Fruit fly (Drosophila melanogaster) whole organism, embryonic: ENCODE data around the gene Gr64b.

ENCODE experiments used
- CG9215 ChIP-seq: fragments of 200-800 bp; sonication (Bioruptor generic); IDR thresholded peaks from 2 replicates; pipeline ENCODE4 v1.3.6; 2022; ENCODE audit warnings: missing biosample characterization, missing genetic modification characterization
- HmgZ ChIP-seq: fragments of 200-800 bp; sonication (Bioruptor generic); optimal IDR thresholded peaks from 2 replicates; lab custom pipeline; 2018; ENCODE audit warnings: missing biosample characterization, mild to moderate bottlenecking, missing genetic modification characterization
- fd96Cb ChIP-seq: fragments of 200-800 bp; sonication (Bioruptor generic); optimal IDR thresholded peaks from 2 replicates; lab custom pipeline; 2018; ENCODE audit warnings: missing biosample characterization, mild to moderate bottlenecking, missing genetic modification characterization, moderate library complexity
- ind ChIP-seq: fragments of 200-800 bp; sonication (Bioruptor generic); optimal IDR thresholded peaks from 3 replicates; lab custom pipeline; 2016; ENCODE audit warnings: missing biosample characterization, missing genetic modification characterization
- luna ChIP-seq: fragments of 200-800 bp; sonication (Bioruptor generic); optimal IDR thresholded peaks from 2 replicates; lab custom pipeline; 2016; ENCODE audit warnings: missing biosample characterization, missing genetic modification characterization

DNA sequence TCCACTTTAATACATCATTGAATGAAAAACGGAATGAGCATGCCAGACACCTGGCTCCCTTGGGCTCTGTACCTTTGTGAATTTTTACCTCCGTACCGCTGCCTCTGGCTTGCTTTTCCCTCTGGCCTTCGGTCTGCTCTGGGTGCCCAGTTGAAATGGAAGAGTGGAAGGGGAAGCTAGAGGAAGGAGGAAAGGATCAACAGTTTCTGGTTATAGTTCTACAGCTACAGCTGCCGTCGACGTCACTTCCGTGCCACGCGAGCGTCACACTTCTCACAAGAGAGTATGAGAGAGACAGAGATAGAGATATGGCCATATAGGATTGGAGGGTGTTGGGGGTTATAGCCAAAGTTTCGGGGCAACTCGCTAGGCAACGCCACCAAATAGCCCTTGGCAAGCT, 48.4 kb upstream of the Gr64b start:
- TF ChIP-seq HmgZ (no peak), ind (GFP tag; lab: Kevin White, UChicago) (no peak), luna (no peak), fd96Cb (tag; lab: Kevin White, UChicago) (no peak), CG9215 (GFP tag; lab: Robert Waterston, UW) (no peak)
